Worm (Caenorhabditis elegans): Measurements from ENCODE around the gene algn-3.

algn-3 gene

ce11 chrII:14152274-14152673, 19.6 kb upstream of the algn-3 start:
- TF ChIP-seq ref-1 (GFP tag; conservative IDR thresholded peaks at IDR 0.05), result no peak
- no peak for TF ChIP-seq flt-1 (GFP tag; IDR thresholded peaks at IDR 0.05)
- TF ChIP-seq ztf-29 (GFP tag; IDR thresholded peaks at IDR 0.05), result no peak
- TF ChIP-seq ztf-23 (GFP tag; IDR thresholded peaks at IDR 0.05), result no peak
- no peak for TF ChIP-seq cog-1 (tag; optimal IDR thresholded peaks at IDR 0.05)
- no peak for TF ChIP-seq tab-1 (GFP tag; IDR thresholded peaks at IDR 0.05)
- no peak for TF ChIP-seq T22C8.4 (GFP tag; IDR thresholded peaks at IDR 0.05)
- TF ChIP-seq med-1 (GFP tag; optimal IDR thresholded peaks at IDR 0.05; ENCODE audit: insufficient read depth), result no peak
- TF ChIP-seq klf-2 (GFP tag; conservative IDR thresholded peaks at IDR 0.05), result no peak

DNA sequence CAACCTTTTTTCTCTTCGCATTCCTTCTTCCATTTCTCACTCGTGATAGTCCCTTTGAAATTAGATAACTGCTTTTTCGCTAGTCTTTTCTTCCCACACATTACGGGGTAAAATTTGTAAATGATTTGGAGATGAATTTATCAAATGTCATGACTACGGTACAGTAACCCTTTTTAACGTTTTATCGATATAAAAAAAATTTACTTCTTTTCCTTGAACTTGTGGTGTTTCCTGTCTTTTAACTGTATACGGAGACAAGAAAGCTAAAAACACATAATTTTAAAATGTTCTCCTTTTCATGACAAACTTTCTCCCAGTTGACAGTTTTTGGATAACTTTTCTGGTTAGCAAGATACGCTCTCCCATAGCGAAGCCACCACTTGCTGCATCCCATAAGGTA, 17.4 kb upstream of the algn-3 start, which contains the start of gene W03H9.1:
Gene W03H9.1 (minus strand): TSS at position 101 of the 400 bp plus-strand sequence.
- TF ChIP-seq klf-2 (GFP tag; conservative IDR thresholded peaks at IDR 0.05) (no peak), med-1 (GFP tag; optimal IDR thresholded peaks at IDR 0.05; ENCODE audit: insufficient read depth) (no peak), ztf-23 (GFP tag; IDR thresholded peaks at IDR 0.05) (no peak), cog-1 (tag; optimal IDR thresholded peaks at IDR 0.05) (no peak), ztf-29 (GFP tag; IDR thresholded peaks at IDR 0.05) (no peak), flt-1 (GFP tag; IDR thresholded peaks at IDR 0.05) (no peak), T22C8.4 (GFP tag; IDR thresholded peaks at IDR 0.05) (no peak), tab-1 (GFP tag; IDR thresholded peaks at IDR 0.05) (no peak), ref-1 (GFP tag; conservative IDR thresholded peaks at IDR 0.05) (no peak)

DNA sequence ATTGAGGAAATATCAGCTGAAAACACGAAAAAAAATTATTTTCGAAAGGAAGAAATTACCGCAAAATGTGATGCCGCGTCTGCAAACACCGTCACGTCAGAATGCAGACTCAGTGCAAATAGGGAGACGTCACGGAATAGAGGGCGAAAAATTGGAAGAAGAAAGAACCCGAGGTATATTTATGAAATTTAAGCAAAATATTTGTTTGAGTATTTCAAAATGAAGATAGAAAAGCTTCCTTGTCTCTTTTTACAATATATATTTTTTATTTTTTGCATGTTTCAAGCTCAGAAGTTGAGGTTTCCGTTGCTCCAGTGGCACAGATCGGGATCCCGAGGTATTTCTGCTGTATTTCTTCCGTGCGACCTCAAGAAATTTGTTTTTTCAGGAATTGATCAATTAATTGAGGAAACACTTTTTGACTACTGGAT, 11.2 kb upstream of the algn-3 start, which contains the start of gene W03H9.2:
Gene W03H9.2 (minus strand): TSS at position 32 of the 431 bp plus-strand sequence.
- peak; percentile 92 for TF ChIP-seq cog-1 (tag; optimal IDR thresholded peaks at IDR 0.05)
- TF ChIP-seq flt-1 (GFP tag; IDR thresholded peaks at IDR 0.05), result peak; percentile 66
- TF ChIP-seq klf-2 (GFP tag; conservative IDR thresholded peaks at IDR 0.05), result peak; percentile 78
- TF ChIP-seq ztf-29 (GFP tag; IDR thresholded peaks at IDR 0.05), result 0 out of 2 replicates have a peak, but pooled peaks have one; percentile 56
- TF ChIP-seq ztf-23 (GFP tag; IDR thresholded peaks at IDR 0.05), result peak; percentile 80
- TF ChIP-seq med-1 (GFP tag; optimal IDR thresholded peaks at IDR 0.05; ENCODE audit: insufficient read depth), result no peak
- TF ChIP-seq tab-1 (GFP tag; IDR thresholded peaks at IDR 0.05), result no peak

DNA sequence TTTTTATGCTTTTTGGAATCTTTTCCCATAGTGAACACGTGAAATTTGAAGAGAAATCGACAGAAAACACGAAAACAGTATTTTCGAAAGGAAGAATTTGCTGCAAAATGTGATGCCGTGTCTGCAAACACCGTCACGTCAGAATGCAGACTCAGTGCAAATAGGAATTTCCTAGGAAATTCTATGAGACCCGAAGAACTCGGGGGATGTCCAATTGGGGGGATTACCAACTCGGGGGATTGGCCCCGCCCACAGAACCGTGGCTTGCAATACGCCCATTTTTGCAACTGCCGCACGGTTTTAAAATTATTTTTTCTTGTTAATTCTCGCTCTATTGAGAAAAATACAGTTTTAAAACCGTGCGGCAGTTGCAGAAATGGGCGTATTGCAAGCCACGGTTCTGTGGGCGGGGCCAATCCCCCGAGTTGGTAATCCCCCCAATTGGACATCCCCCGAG, 9.5 kb upstream of the algn-3 start, which contains the start of gene cacn-1:
Gene cacn-1 (minus strand): TSS at position 51 of the 457 bp plus-strand sequence.
- TF ChIP-seq ztf-29 (GFP tag; IDR thresholded peaks at IDR 0.05), result peak; percentile 27; the same call in 1 of the 2 replicates
- 0 out of 2 replicates have a peak, but pooled peaks have one; percentile 45 for TF ChIP-seq tab-1 (GFP tag; IDR thresholded peaks at IDR 0.05)
- TF ChIP-seq flt-1 (GFP tag; IDR thresholded peaks at IDR 0.05), result 0 out of 2 replicates have a peak, but pooled peaks have one; percentile 9
- peak; percentile 80 for TF ChIP-seq ztf-23 (GFP tag; IDR thresholded peaks at IDR 0.05)
- 0 out of 2 replicates have a peak, but pooled peaks have one; percentile 43 for TF ChIP-seq klf-2 (GFP tag; conservative IDR thresholded peaks at IDR 0.05)

DNA sequence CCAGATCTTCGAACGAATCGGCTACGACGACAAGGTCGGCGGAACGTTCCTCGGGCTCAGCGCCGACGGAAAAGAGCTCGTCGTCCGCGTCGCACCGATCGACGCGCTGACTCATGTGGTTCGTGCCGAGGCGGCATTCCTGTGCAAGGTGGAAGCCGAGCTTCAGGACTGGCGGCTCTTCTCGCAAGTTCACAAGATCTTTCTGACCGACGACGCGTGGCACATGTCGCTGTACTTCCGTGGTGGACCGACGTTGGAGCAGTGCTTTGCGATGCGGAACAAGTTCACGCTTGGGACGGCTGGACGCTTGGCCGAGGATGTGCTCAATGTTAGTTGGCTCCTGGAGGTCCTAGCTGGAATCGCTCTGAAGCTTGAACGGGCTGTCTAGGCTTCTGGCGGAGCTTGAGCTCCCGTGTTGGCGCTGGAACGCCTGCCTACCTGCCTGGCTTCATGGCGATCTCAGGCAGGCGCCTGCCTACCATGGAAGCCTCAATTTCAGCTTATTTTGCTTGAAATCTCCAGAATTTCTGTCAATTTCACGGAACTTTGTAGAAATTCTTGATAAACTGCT, 6.3 kb upstream of the algn-3 start:
- TF ChIP-seq cog-1 (tag; optimal IDR thresholded peaks at IDR 0.05) (no peak), T22C8.4 (GFP tag; IDR thresholded peaks at IDR 0.05) (no peak), med-1 (GFP tag; optimal IDR thresholded peaks at IDR 0.05; ENCODE audit: insufficient read depth) (no peak), ref-1 (GFP tag; conservative IDR thresholded peaks at IDR 0.05) (no peak), tab-1 (GFP tag; IDR thresholded peaks at IDR 0.05) (no peak), klf-2 (GFP tag; conservative IDR thresholded peaks at IDR 0.05) (no peak), flt-1 (GFP tag; IDR thresholded peaks at IDR 0.05) (no peak)

DNA sequence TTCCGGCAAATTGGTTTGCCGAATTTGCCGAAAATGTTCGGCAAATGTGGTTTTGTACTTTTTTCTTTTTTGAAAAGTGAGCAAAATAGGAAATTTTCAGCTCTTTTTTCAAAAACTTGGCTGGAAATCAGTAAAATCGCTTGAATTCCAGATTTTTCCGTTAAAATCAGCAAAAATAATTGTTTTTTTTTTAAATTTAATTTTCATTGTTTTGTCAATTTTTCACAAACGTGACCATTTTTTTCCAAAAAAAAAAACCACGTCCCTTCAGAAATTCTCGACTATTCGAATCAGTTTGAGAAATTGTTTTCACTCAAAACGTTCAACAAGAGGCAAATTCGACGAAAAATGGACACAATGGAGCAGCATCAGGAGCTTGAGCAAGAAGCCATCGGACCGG, 4.9 kb upstream of the algn-3 start, which contains the start of gene K09E4.1:
Gene K09E4.1 (plus strand): TSS at position 301 of the 400 bp plus-strand sequence.
- no peak for TF ChIP-seq tab-1 (GFP tag; IDR thresholded peaks at IDR 0.05)
- TF ChIP-seq cog-1 (tag; optimal IDR thresholded peaks at IDR 0.05), result no peak
- TF ChIP-seq ztf-29 (GFP tag; IDR thresholded peaks at IDR 0.05), result no peak
- TF ChIP-seq ztf-23 (GFP tag; IDR thresholded peaks at IDR 0.05), result no peak
- no peak for TF ChIP-seq klf-2 (GFP tag; conservative IDR thresholded peaks at IDR 0.05)
- no peak for TF ChIP-seq T22C8.4 (GFP tag; IDR thresholded peaks at IDR 0.05)
- no peak for TF ChIP-seq med-1 (GFP tag; optimal IDR thresholded peaks at IDR 0.05; ENCODE audit: insufficient read depth)
- no peak for TF ChIP-seq ref-1 (GFP tag; conservative IDR thresholded peaks at IDR 0.05)
- no peak for TF ChIP-seq flt-1 (GFP tag; IDR thresholded peaks at IDR 0.05)

- no peak for TF ChIP-seq ztf-23 (GFP tag; IDR thresholded peaks at IDR 0.05)
- no peak for TF ChIP-seq T22C8.4 (GFP tag; IDR thresholded peaks at IDR 0.05)
- TF ChIP-seq cog-1 (tag; optimal IDR thresholded peaks at IDR 0.05), result no peak
- no peak for TF ChIP-seq tab-1 (GFP tag; IDR thresholded peaks at IDR 0.05)
- no peak for TF ChIP-seq ztf-29 (GFP tag; IDR thresholded peaks at IDR 0.05)
- TF ChIP-seq ref-1 (GFP tag; conservative IDR thresholded peaks at IDR 0.05), result no peak
- TF ChIP-seq flt-1 (GFP tag; IDR thresholded peaks at IDR 0.05), result no peak
These were observed 3.7 kb upstream of the algn-3 start for ce11 chrII:14136302-14136701.

- no peak for TF ChIP-seq ztf-23 (GFP tag; IDR thresholded peaks at IDR 0.05)
- no peak for TF ChIP-seq flt-1 (GFP tag; IDR thresholded peaks at IDR 0.05)
These were observed 3.4 kb downstream of the algn-3 start for ce11 chrII:14129191-14129590.

DNA sequence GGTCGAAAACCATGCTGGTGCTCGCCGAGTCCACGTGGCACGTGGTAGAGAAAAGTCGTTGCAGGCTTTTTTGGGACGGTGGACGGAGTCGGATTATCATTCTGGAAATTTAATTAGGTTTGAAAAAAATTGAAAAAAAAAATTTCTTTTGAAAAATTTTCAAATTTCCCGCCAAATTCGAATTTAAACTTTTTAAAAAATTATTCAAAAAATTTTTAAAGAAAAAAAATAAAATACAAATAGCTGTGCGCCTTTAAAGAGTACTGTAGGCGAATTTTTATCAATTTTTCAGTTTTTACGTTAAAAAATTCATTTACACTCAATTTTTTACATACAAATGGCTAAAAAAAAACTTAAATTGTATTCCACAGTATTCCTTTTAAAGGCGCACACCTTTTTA, 5.8 kb downstream of the algn-3 start, which contains the start of gene K09E4.3:
Gene K09E4.3 (minus strand): TSS at position 101 of the 400 bp plus-strand sequence.
- no peak for TF ChIP-seq med-1 (GFP tag; optimal IDR thresholded peaks at IDR 0.05; ENCODE audit: insufficient read depth)
- no peak for TF ChIP-seq T22C8.4 (GFP tag; IDR thresholded peaks at IDR 0.05)
- TF ChIP-seq flt-1 (GFP tag; IDR thresholded peaks at IDR 0.05), result no peak
- TF ChIP-seq ztf-29 (GFP tag; IDR thresholded peaks at IDR 0.05), result no peak

ce11 chrII:14122065-14122464, 10.6 kb downstream of the algn-3 start, which contains the start of gene K09E4.4:
Gene K09E4.4 (minus strand): TSS chrII:14122165.
- TF ChIP-seq flt-1 (GFP tag; IDR thresholded peaks at IDR 0.05), result no peak
- TF ChIP-seq tab-1 (GFP tag; IDR thresholded peaks at IDR 0.05), result no peak
- no peak for TF ChIP-seq ztf-29 (GFP tag; IDR thresholded peaks at IDR 0.05)
- no peak for TF ChIP-seq T22C8.4 (GFP tag; IDR thresholded peaks at IDR 0.05)
- no peak for TF ChIP-seq klf-2 (GFP tag; conservative IDR thresholded peaks at IDR 0.05)
- no peak for TF ChIP-seq ref-1 (GFP tag; conservative IDR thresholded peaks at IDR 0.05)
- no peak for TF ChIP-seq med-1 (GFP tag; optimal IDR thresholded peaks at IDR 0.05; ENCODE audit: insufficient read depth)
- TF ChIP-seq ztf-23 (GFP tag; IDR thresholded peaks at IDR 0.05), result no peak
